Fruit fly (Drosophila melanogaster) whole organism: ENCODE data around the gene CG13972.

Experiments used
- CG8478 ChIP-seq: fragments of >200 bp; optimal IDR thresholded peaks from 2 replicates; lab custom pipeline; 2018; ENCODE audit warnings: inconsistent platforms
- Dll ChIP-seq: fragments of >200 bp; optimal IDR thresholded peaks from 2 replicates; lab custom pipeline; 2017
- EcR ChIP-seq, 2 experiments: fragments of >200 bp; optimal IDR thresholded peaks; 2 replicates each; lab custom pipeline; 2017; ENCODE audit warnings: missing biosample characterization in 2 of 2, missing genetic modification characterization in 2 of 2, missing genetic modification reagents in 2 of 2
- usp ChIP-seq: fragments of >200 bp; optimal IDR thresholded peaks from 2 replicates; lab custom pipeline; 2017; ENCODE audit warnings: missing biosample characterization, missing genetic modification characterization, mixed read lengths

DNA sequence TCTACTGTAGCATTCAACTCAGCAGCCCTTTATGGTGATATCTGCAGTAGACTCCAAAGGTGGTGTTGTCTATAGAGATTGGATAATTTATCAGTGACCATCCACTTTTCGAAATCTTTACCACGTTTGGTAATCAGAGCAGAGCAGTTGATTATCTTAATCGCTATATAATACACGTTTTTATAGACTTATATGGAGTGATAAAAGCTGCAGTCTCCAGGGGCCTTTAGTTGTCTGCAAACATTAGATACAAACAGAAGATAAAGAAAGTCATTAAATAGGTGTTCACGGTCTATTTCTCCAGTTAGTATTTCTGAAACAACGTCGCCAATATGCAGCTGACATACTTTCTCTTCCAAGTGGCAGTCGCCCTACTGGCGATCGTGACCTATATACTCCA is 38.7 kb downstream of the CG13972 start, which contains the start of gene Cyp6a18:
- TF ChIP-seq Dll (no peak), CG8478 (lab: Kevin White, UChicago) (no peak), usp (GFP tag; lab: Kevin White, UChicago) (no peak), EcR (GFP tag; optimal IDR thresholded peaks at IDR 0.05; lab: Kevin White, UChicago) (no peak)
